Worm (Caenorhabditis elegans) whole organism, L2 larva: Measurements from ENCODE around the gene B0478.3.

ENCODE experiments used
- C34F6.9 ChIP-seq: fragments of 150-350 bp; optimal IDR thresholded peaks from 2 replicates; lab custom pipeline; 2014; ENCODE audit warnings: missing biosample characterization, missing genetic modification characterization
- F13H6.1 ChIP-seq: sonication (generic microtip); optimal IDR thresholded peaks from 2 replicates; lab custom pipeline; 2016; ENCODE audit warnings: missing genetic modification characterization, missing compliant biosample characterization
- Y55F3AM.14 ChIP-seq: fragments of 200-800 bp; sonication (Bioruptor generic); optimal IDR thresholded peaks from 2 replicates; lab custom pipeline; 2018; ENCODE audit warnings: mild to moderate bottlenecking, missing genetic modification characterization, missing compliant biosample characterization
- ZK546.5 ChIP-seq: sonication (generic microtip); optimal IDR thresholded peaks from 2 replicates; lab custom pipeline; 2017; ENCODE audit warnings: missing biosample characterization, missing genetic modification characterization
- alr-1 ChIP-seq: fragments of 150-350 bp; optimal IDR thresholded peaks from 2 replicates; lab custom pipeline; 2014; ENCODE audit warnings: missing biosample characterization, missing genetic modification characterization
- aly-2 ChIP-seq: fragments of 150-350 bp; optimal IDR thresholded peaks from 2 replicates; lab custom pipeline; 2014; ENCODE audit warnings: missing biosample characterization, missing genetic modification characterization
- ama-1 ChIP-seq: fragments of 150-350 bp; optimal IDR thresholded peaks from 2 replicates; lab custom pipeline; 2018; ENCODE audit warnings: inconsistent platforms
- blmp-1 ChIP-seq: sonication (generic microtip); optimal IDR thresholded peaks from 2 replicates; lab custom pipeline; 2017; ENCODE audit warnings: missing genetic modification characterization, mild to moderate bottlenecking, missing compliant biosample characterization, antibody characterized with exemption, moderate library complexity; ENCODE audit not compliant: insufficient read depth
- ceh-82 ChIP-seq: fragments of 150-350 bp; optimal IDR thresholded peaks from 2 replicates; lab custom pipeline; 2014; ENCODE audit warnings: missing biosample characterization, missing genetic modification characterization
- crh-2 ChIP-seq: sonication (generic microtip); optimal IDR thresholded peaks from 2 replicates; lab custom pipeline; 2017; ENCODE audit warnings: missing biosample characterization, missing genetic modification characterization
- dmd-4 ChIP-seq: sonication (generic microtip); optimal IDR thresholded peaks from 2 replicates; lab custom pipeline; 2017; ENCODE audit warnings: missing biosample characterization, missing genetic modification characterization
- elt-1 ChIP-seq: fragments of 150-350 bp; optimal IDR thresholded peaks from 2 replicates; lab custom pipeline; 2014; ENCODE audit warnings: missing biosample characterization, missing genetic modification characterization
- elt-3 ChIP-seq: sonication (generic microtip); optimal IDR thresholded peaks from 2 replicates; lab custom pipeline; 2017; ENCODE audit warnings: missing biosample characterization, missing genetic modification characterization
- fos-1 ChIP-seq: fragments of 150-350 bp; optimal IDR thresholded peaks from 2 replicates; lab custom pipeline; 2014; ENCODE audit warnings: missing biosample characterization, missing genetic modification characterization
- gmeb-1 ChIP-seq: fragments of 150-350 bp; optimal IDR thresholded peaks from 2 replicates; lab custom pipeline; 2014; ENCODE audit warnings: missing biosample characterization, missing genetic modification characterization
- lin-11 ChIP-seq: fragments of 150-350 bp; sonication (generic microtip); optimal IDR thresholded peaks from 2 replicates; lab custom pipeline; 2014; ENCODE audit warnings: missing biosample characterization, missing genetic modification characterization, inconsistent platforms, mixed read lengths
- lin-13 ChIP-seq: fragments of 150-350 bp; optimal IDR thresholded peaks from 2 replicates; lab custom pipeline; 2014; ENCODE audit warnings: missing biosample characterization, missing genetic modification reagents, missing genetic modification characterization
- lin-39 ChIP-seq: fragments of 150-350 bp; optimal IDR thresholded peaks from 2 replicates; lab custom pipeline; 2014; ENCODE audit warnings: missing biosample characterization, missing genetic modification reagents, missing genetic modification characterization
- lsy-2 ChIP-seq, 2 experiments: fragments of 150-350 bp in 1 of 2; sonication (generic microtip) in 1 of 2; optimal IDR thresholded peaks; 2 replicates each; lab custom pipeline; 2014 to 2017; ENCODE audit warnings: missing biosample characterization in 2 of 2, missing genetic modification characterization in 2 of 2
- mab-5 ChIP-seq: fragments of 150-350 bp; optimal IDR thresholded peaks from 2 replicates; lab custom pipeline; 2014; ENCODE audit warnings: missing biosample characterization, missing genetic modification characterization
- mbf-1 ChIP-seq: sonication (generic microtip); optimal IDR thresholded peaks from 2 replicates; lab custom pipeline; 2017; ENCODE audit warnings: missing biosample characterization, missing genetic modification characterization
- mdl-1 ChIP-seq, 2 experiments: fragments of 150-350 bp in 1 of 2; sonication (generic microtip) in 1 of 2; optimal IDR thresholded peaks; 2 replicates each; lab custom pipeline; 2017; ENCODE audit warnings: missing biosample characterization in 2 of 2, missing genetic modification characterization in 2 of 2
- nhr-10 ChIP-seq: sonication (generic microtip); optimal IDR thresholded peaks from 2 replicates; lab custom pipeline; 2017; ENCODE audit warnings: missing biosample characterization, missing genetic modification characterization
- nhr-11 ChIP-seq: fragments of 150-350 bp; optimal IDR thresholded peaks from 2 replicates; lab custom pipeline; 2014; ENCODE audit warnings: missing biosample characterization, missing genetic modification characterization
- nhr-129 ChIP-seq: fragments of 150-350 bp; optimal IDR thresholded peaks from 2 replicates; lab custom pipeline; 2014; ENCODE audit warnings: missing biosample characterization, missing genetic modification characterization
- nhr-21 ChIP-seq: fragments of 150-350 bp; optimal IDR thresholded peaks from 2 replicates; lab custom pipeline; 2014; ENCODE audit warnings: missing biosample characterization, missing genetic modification characterization
- nhr-23 ChIP-seq: fragments of 150-350 bp; optimal IDR thresholded peaks from 2 replicates; lab custom pipeline; 2014; ENCODE audit warnings: missing biosample characterization, missing genetic modification reagents, missing genetic modification characterization
- nhr-25 ChIP-seq: fragments of 150-350 bp; sonication (generic microtip); optimal IDR thresholded peaks from 3 replicates; lab custom pipeline; 2014; ENCODE audit warnings: missing biosample characterization, missing genetic modification characterization
- nhr-6 ChIP-seq: fragments of 150-350 bp; optimal IDR thresholded peaks from 2 replicates; lab custom pipeline; 2014; ENCODE audit warnings: missing biosample characterization, missing genetic modification characterization
- nhr-77 ChIP-seq: fragments of 150-350 bp; optimal IDR thresholded peaks from 2 replicates; lab custom pipeline; 2014; ENCODE audit warnings: missing biosample characterization, missing genetic modification characterization
- peb-1 ChIP-seq: fragments of 150-350 bp; optimal IDR thresholded peaks from 2 replicates; lab custom pipeline; 2014; ENCODE audit warnings: missing biosample characterization, missing genetic modification characterization
- sem-4 ChIP-seq: fragments of 150-350 bp; optimal IDR thresholded peaks from 2 replicates; lab custom pipeline; 2014; ENCODE audit warnings: missing biosample characterization, missing genetic modification reagents, missing genetic modification characterization
- skn-1 ChIP-seq: sonication (generic microtip); optimal IDR thresholded peaks from 2 replicates; lab custom pipeline; 2017; ENCODE audit warnings: missing biosample characterization, missing genetic modification characterization
- sma-9 ChIP-seq, 2 experiments: fragments of 150-350 bp in 1 of 2; sonication (generic microtip) in 1 of 2; optimal IDR thresholded peaks; 2 replicates each; lab custom pipeline; 2014 to 2016; ENCODE audit warnings: missing genetic modification characterization in 2 of 2, mild to moderate bottlenecking in 1 of 2, missing biosample characterization in 1 of 2, missing compliant biosample characterization in 1 of 2, missing genetic modification reagents in 1 of 2, moderate library complexity in 1 of 2
- snpc-4 ChIP-seq: fragments of 150-350 bp; optimal IDR thresholded peaks from 2 replicates; lab custom pipeline; 2014; ENCODE audit warnings: missing biosample characterization, missing genetic modification characterization
- unc-39 ChIP-seq: fragments of 150-350 bp; optimal IDR thresholded peaks from 2 replicates; lab custom pipeline; 2014; ENCODE audit warnings: missing biosample characterization, missing genetic modification characterization
- unc-55 ChIP-seq: fragments of 150-350 bp; sonication (generic microtip); optimal IDR thresholded peaks from 3 replicates; lab custom pipeline; 2014; ENCODE audit warnings: missing biosample characterization, missing genetic modification reagents, missing genetic modification characterization
- unc-62 ChIP-seq: fragments of 150-350 bp; optimal IDR thresholded peaks from 2 replicates; lab custom pipeline; 2014; ENCODE audit warnings: missing biosample characterization, missing genetic modification reagents, missing genetic modification characterization
- zag-1 ChIP-seq: fragments of 150-350 bp; optimal IDR thresholded peaks from 2 replicates; lab custom pipeline; 2014; ENCODE audit warnings: missing biosample characterization, missing genetic modification characterization
- ztf-1 ChIP-seq: fragments of 200-800 bp; sonication (Bioruptor generic); conservative IDR thresholded peaks from 2 replicates; pipeline ENCODE4 v1.3.6; 2022; ENCODE audit warnings: missing genetic modification characterization, missing compliant biosample characterization
- ztf-11 ChIP-seq: sonication (generic microtip); optimal IDR thresholded peaks from 2 replicates; lab custom pipeline; 2017; ENCODE audit warnings: missing biosample characterization, missing genetic modification characterization
- ztf-4 ChIP-seq: fragments of 150-350 bp; optimal IDR thresholded peaks from 2 replicates; lab custom pipeline; 2014; ENCODE audit warnings: missing biosample characterization, missing genetic modification characterization

Gene B0478.3

DNA sequence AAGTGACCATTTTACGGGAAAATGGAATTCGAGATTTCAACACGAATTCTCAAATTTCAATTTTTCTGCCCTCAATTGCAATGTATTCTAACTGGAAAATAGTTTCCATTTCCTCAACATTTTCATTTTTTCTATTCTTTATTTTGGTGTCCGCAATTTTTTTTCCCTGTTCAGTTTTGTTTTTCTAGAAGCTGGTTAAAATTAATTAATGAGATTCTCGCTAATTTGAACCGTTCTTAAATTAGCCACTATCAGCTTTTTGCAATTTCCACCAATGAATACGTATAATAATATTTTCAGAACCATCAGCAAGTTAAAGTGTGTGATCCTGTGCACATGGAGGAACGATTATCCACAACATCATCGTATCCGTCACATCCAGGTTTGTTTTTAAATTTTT is 7.1 kb downstream of the B0478.3 start, which contains the start of gene jnk-1:
TSS of gene jnk-1 (plus strand) at position 301 of the 400 bp plus-strand sequence.
- TF ChIP-seq alr-1 (no peak), nhr-10 (tag; lab: Kevin White, UChicago) (no peak), nhr-21 (tag; lab: Kevin White, UChicago) (no peak), nhr-25 (no peak), dmd-4 (tag; lab: Kevin White, UChicago) (no peak), sem-4 (no peak), lin-39 (tag; lab: Kevin White, UChicago) (no peak), ztf-1 (GFP tag; lab: Robert Waterston, UW) (no peak), blmp-1 (tag; lab: Kevin White, UChicago) (no peak)
- TF ChIP-seq, all 48 proteins: peak for 0

DNA sequence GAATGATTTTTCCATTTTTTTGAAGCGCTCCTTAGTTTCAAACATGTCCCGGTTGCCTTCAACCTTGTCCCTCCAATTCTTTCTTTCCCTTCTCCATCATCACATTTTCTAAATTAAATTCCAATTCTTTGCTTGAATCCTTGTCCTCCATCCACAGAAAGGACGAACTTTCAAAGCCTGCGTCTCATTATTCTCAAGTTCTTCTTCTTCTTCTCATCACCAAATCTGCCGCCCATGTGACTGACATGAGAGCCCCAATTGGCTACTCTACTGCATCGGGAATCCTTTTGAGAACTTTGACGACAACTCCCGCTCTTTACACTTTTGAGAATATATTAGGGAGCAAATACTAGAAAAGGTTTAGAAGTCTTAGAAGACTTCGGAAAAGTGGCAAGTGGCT is 7.7 kb downstream of the B0478.3 start:
- peak in 1 of 2 experiments; percentile 52 for TF ChIP-seq lsy-2 (tag; optimal IDR thresholded peaks at IDR 0.05; lab: Kevin White, UChicago)
- TF ChIP-seq mdl-1 (tag; optimal IDR thresholded peaks at IDR 0.05; lab: Kevin White, UChicago): peak in 1 of 2 experiments; percentile 50
- peak; percentile 63 for TF ChIP-seq C34F6.9 (tag; lab: Kevin White, UChicago)
- peak; percentile 9 for TF ChIP-seq nhr-129 (tag; lab: Kevin White, UChicago)
- no peak for TF ChIP-seq Y55F3AM.14 (GFP tag; lab: Kevin White, UChicago)
- TF ChIP-seq zag-1 (tag; lab: Kevin White, UChicago): peak; percentile 27
- no peak for TF ChIP-seq skn-1 (tag; lab: Kevin White, UChicago)
- TF ChIP-seq ZK546.5 (tag; lab: Kevin White, UChicago): no peak
- peak; percentile 28 for TF ChIP-seq sma-9 (GFP tag; optimal IDR thresholded peaks at IDR 0.05; lab: Kevin White, UChicago)
- no peak for TF ChIP-seq sma-9 (tag; optimal IDR thresholded peaks at IDR 0.05; lab: Kevin White, UChicago)
- peak; percentile 7 for TF ChIP-seq crh-2 (tag; lab: Kevin White, UChicago)
- TF ChIP-seq nhr-21 (tag; lab: Kevin White, UChicago): no peak
- TF ChIP-seq, all 48 proteins: peak for 7

DNA sequence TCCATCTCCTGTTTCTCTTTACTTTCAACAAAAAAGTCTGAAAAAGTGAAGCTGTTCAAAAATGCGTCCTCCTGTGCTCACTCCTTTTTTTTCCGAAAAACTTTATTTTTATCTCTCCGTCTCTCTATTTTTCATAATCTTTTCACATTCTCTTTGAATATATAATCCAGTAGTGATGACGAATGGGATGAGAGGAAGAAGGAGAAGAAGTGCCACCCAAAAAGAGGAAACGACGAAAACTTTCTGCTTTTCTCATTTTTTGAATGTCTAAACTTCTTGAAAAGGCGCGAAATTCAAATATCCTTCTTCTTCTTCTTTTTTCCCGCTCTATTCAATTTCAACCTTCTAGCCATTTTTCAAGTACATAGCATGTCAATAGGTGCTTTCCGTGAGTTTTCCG is 9.7 kb downstream of the B0478.3 start:
- no peak for TF ChIP-seq peb-1 (tag; lab: Kevin White, UChicago)
- TF ChIP-seq unc-55: peak; percentile 88
- TF ChIP-seq crh-2 (tag; lab: Kevin White, UChicago): no peak
- no peak for TF ChIP-seq nhr-11 (tag; lab: Kevin White, UChicago)
- no peak for TF ChIP-seq elt-3
- TF ChIP-seq nhr-6 (tag; lab: Kevin White, UChicago): no peak
- no peak for TF ChIP-seq aly-2 (tag; lab: Kevin White, UChicago)
- no peak for TF ChIP-seq nhr-129 (tag; lab: Kevin White, UChicago)
- no peak for TF ChIP-seq alr-1
- TF ChIP-seq mdl-1 (tag; optimal IDR thresholded peaks at IDR 0.05; lab: Kevin White, UChicago): no peak
- no peak for TF ChIP-seq unc-62 (GFP tag; lab: Kevin White, UChicago)
- peak in 1 of 2 experiments; percentile 37 for TF ChIP-seq lsy-2 (tag; optimal IDR thresholded peaks at IDR 0.05; lab: Kevin White, UChicago)
- no peak for TF ChIP-seq blmp-1 (tag; lab: Kevin White, UChicago)
- TF ChIP-seq lin-11 (tag; lab: Kevin White, UChicago): no peak
- no peak for TF ChIP-seq nhr-23
- TF ChIP-seq gmeb-1 (tag; lab: Kevin White, UChicago): no peak
- no peak for TF ChIP-seq snpc-4 (tag; lab: Kevin White, UChicago)
- TF ChIP-seq ZK546.5 (tag; lab: Kevin White, UChicago): no peak
- TF ChIP-seq lin-39 (tag; lab: Kevin White, UChicago): no peak
- TF ChIP-seq ztf-11 (tag; lab: Kevin White, UChicago): no peak
- TF ChIP-seq ama-1: no peak
- no peak for TF ChIP-seq lin-13
- no peak for TF ChIP-seq ceh-82 (tag; lab: Kevin White, UChicago)
- no peak for TF ChIP-seq mbf-1 (tag; lab: Kevin White, UChicago)
- peak; percentile 15 for TF ChIP-seq F13H6.1 (tag; lab: Kevin White, UChicago)
- TF ChIP-seq Y55F3AM.14 (GFP tag; lab: Kevin White, UChicago): no peak
- no peak for TF ChIP-seq nhr-77 (tag; lab: Kevin White, UChicago)
- TF ChIP-seq unc-39 (tag; lab: Kevin White, UChicago): no peak
- TF ChIP-seq ztf-4 (tag; lab: Kevin White, UChicago): no peak
- no peak for TF ChIP-seq nhr-25
- TF ChIP-seq ztf-1 (GFP tag; lab: Robert Waterston, UW): no peak
- TF ChIP-seq elt-1 (tag; lab: Kevin White, UChicago): no peak
- peak; percentile 27 for TF ChIP-seq C34F6.9 (tag; lab: Kevin White, UChicago)
- TF ChIP-seq sma-9 (GFP tag; optimal IDR thresholded peaks at IDR 0.05; lab: Kevin White, UChicago): peak; percentile 45
- TF ChIP-seq sma-9 (tag; optimal IDR thresholded peaks at IDR 0.05; lab: Kevin White, UChicago): no peak
- no peak for TF ChIP-seq mab-5
- TF ChIP-seq fos-1: no peak
